Fruit fly (Drosophila melanogaster): ENCODE results near the gene CG9921.

The CG9921 gene

DNA sequence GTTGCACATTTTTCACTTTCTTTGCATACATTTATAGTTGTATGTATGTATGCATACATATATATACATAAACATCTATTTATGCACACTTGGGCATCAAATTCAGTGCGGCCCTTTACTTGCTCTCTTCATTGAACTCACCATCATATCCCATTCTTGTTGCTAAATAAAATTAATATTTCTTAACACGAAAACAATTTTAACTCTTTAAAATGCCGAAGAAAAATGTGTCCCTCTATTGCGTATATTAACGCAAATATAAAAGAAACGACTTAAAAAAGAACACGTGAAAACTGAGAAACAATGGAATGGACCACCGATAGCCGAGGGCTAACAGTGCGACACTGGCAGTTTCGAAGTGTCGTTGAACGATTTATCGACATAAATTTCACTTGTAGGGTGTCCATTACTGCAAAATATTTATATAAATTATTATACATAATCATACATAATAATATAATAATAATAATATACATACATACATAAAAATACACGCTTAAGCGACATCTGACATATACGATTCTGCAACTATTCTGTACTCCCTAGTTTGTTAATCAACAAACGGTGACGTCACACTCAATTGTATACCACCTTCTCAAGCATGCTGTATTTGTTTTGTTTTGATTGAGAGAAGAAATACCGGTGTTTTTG lies 25.4 kb upstream of the CG9921 start, which contains the start of the genes U2af50 and PIG-Q (continued):
- TF ChIP-seq dmrt99B (tag; optimal IDR thresholded peaks at IDR 0.05) (peak; percentile 93), mld (GFP tag; IDR thresholded peaks at IDR 0.05; ENCODE audit: partially characterized antibody) (no peak), az2 (GFP tag; optimal IDR thresholded peaks at IDR 0.05) (peak; percentile 92), CG10565 (GFP tag; optimal IDR thresholded peaks at IDR 0.05) (peak; percentile 47), ken (GFP tag; IDR thresholded peaks at IDR 0.05) (no peak; the same call in 1 of the 3 replicates), CG4707 (GFP tag; optimal IDR thresholded peaks at IDR 0.05) (peak; percentile 71), Trl (optimal IDR thresholded peaks at IDR 0.05) (no peak), Trl (GFP tag; optimal IDR thresholded peaks at IDR 0.05) (peak; percentile 51), PHDP (tag; optimal IDR thresholded peaks at IDR 0.05) (peak; percentile 95), Hr39 (optimal IDR thresholded peaks at IDR 0.05) (no peak), repo (GFP tag; optimal IDR thresholded peaks at IDR 0.05) (no peak), Dek (tag; optimal IDR thresholded peaks at IDR 0.05) (no peak), CG4854 (GFP tag; optimal IDR thresholded peaks at IDR 0.05) (peak; percentile 52), Asciz (GFP tag; optimal IDR thresholded peaks at IDR 0.05) (peak; percentile 90), Camta (GFP tag; optimal IDR thresholded peaks at IDR 0.05) (peak; percentile 57), mam (GFP tag; optimal IDR thresholded peaks at IDR 0.05) (peak; percentile 77), CG10267 (tag; optimal IDR thresholded peaks at IDR 0.05) (peak; percentile 87), CG16813 (GFP tag; IDR thresholded peaks at IDR 0.05; ENCODE audit: partially characterized antibody) (peak; percentile 59), CG17912 (GFP tag; optimal IDR thresholded peaks at IDR 0.05) (peak; percentile 68), CG3281 (GFP tag; optimal IDR thresholded peaks at IDR 0.05) (peak; percentile 92), Doc3 (GFP tag; IDR thresholded peaks at IDR 0.05; ENCODE audit: partially characterized antibody) (no peak), CG32772 (GFP tag; IDR thresholded peaks at IDR 0.05) (no peak), fd64A (GFP tag; optimal IDR thresholded peaks at IDR 0.05) (no peak), gsb (GFP tag; IDR thresholded peaks at IDR 0.05) (peak; percentile 82; the same call in 1 of the 2 replicates), pan (optimal IDR thresholded peaks at IDR 0.05) (no peak), pan (GFP tag; optimal IDR thresholded peaks at IDR 0.05 in 1 of 2, IDR thresholded peaks at IDR 0.05 in 1 of 2) (peak in 1 of 2 experiments; percentile 92), abd-A (tag; optimal IDR thresholded peaks at IDR 0.05) (no peak), CG7357 (GFP tag; IDR thresholded peaks at IDR 0.05) (peak; percentile 85), cato (GFP tag; optimal IDR thresholded peaks at IDR 0.05; ENCODE audit: borderline replicate concordance) (peak; percentile 76), insv (GFP tag; optimal IDR thresholded peaks at IDR 0.05) (peak in 1 of 2 experiments; percentile 63), CG2202 (tag; optimal IDR thresholded peaks at IDR 0.05) (peak; percentile 85), Ravus (GFP tag; IDR thresholded peaks at IDR 0.05) (peak; percentile 70), CG42726 (GFP tag; IDR thresholded peaks at IDR 0.05; ENCODE audit: partially characterized antibody) (no peak), CG10959 (GFP tag; IDR thresholded peaks at IDR 0.05) (peak; percentile 87), Pdp1 (GFP tag; optimal IDR thresholded peaks at IDR 0.05) (peak; percentile 52 to 53), Sry-δ (GFP tag; optimal IDR thresholded peaks at IDR 0.05) (peak; percentile 28), NfI (GFP tag; optimal IDR thresholded peaks at IDR 0.05) (peak; percentile 93), CHES-1-like (GFP tag; optimal IDR thresholded peaks at IDR 0.05) (peak; percentile 63), Ptx1 (GFP tag; IDR thresholded peaks at IDR 0.05) (peak; percentile 95), dan (GFP tag; IDR thresholded peaks at IDR 0.05) (no peak), CG6813 (GFP tag; optimal IDR thresholded peaks at IDR 0.05) (no peak), Drgx (GFP tag; IDR thresholded peaks at IDR 0.05) (peak; percentile 87), Hmr (GFP tag; optimal IDR thresholded peaks at IDR 0.05) (no peak), gfzf (GFP tag; optimal IDR thresholded peaks at IDR 0.05) (no peak), CG1792 (GFP tag; optimal IDR thresholded peaks at IDR 0.05) (peak; percentile 2), CG2116 (GFP tag; optimal IDR thresholded peaks at IDR 0.05) (peak; percentile 96), sug (tag; optimal IDR thresholded peaks at IDR 0.05) (peak; percentile 91), sob (GFP tag; IDR thresholded peaks at IDR 0.05) (peak; percentile 94), Dref (GFP tag; IDR thresholded peaks at IDR 0.05) (peak; percentile 74), Tbp (GFP tag; optimal IDR thresholded peaks at IDR 0.05) (no peak)
